Worm (Caenorhabditis elegans) whole organism, L4 larva: ENCODE measurements around the gene irg-2.

Experiments used
- Y5F2A.4 ChIP-seq: fragments of 200-800 bp; sonication (Bioruptor generic); optimal IDR thresholded peaks from 2 replicates; lab custom pipeline; 2018; ENCODE audit warnings: mild to moderate bottlenecking, missing genetic modification characterization, missing compliant biosample characterization
- ceh-20 ChIP-seq: fragments of 200-800 bp; sonication (Bioruptor generic); IDR thresholded peaks from 2 replicates; pipeline ENCODE4 v1.3.6; 2022; ENCODE audit warnings: missing genetic modification reagents, missing genetic modification characterization, missing compliant biosample characterization
- ceh-82 ChIP-seq: sonication (generic microtip); optimal IDR thresholded peaks from 2 replicates; lab custom pipeline; 2017; ENCODE audit warnings: missing biosample characterization, missing genetic modification characterization
- ces-1 ChIP-seq: fragments of 150-350 bp; sonication (generic microtip); optimal IDR thresholded peaks from 4 replicates; lab custom pipeline; 2014; ENCODE audit warnings: missing biosample characterization, missing genetic modification reagents, missing genetic modification characterization
- fos-1 ChIP-seq: fragments of 150-350 bp; optimal IDR thresholded peaks from 2 replicates; lab custom pipeline; 2014; ENCODE audit warnings: missing biosample characterization, missing genetic modification characterization
- mdt-29 ChIP-seq: fragments of 200-800 bp; sonication (Bioruptor generic); IDR thresholded peaks from 2 replicates; pipeline ENCODE4 v1.3.6; 2022; ENCODE audit warnings: missing genetic modification reagents, missing genetic modification characterization, missing compliant biosample characterization
- nhr-10 ChIP-seq: fragments of 150-350 bp; optimal IDR thresholded peaks from 2 replicates; lab custom pipeline; 2014; ENCODE audit warnings: missing biosample characterization, missing genetic modification characterization
- nhr-28 ChIP-seq: fragments of 150-350 bp; optimal IDR thresholded peaks from 2 replicates; lab custom pipeline; 2014; ENCODE audit warnings: missing biosample characterization, missing genetic modification characterization
- saeg-2 ChIP-seq: fragments of 200-800 bp; sonication (Bioruptor generic); IDR thresholded peaks from 2 replicates; pipeline ENCODE4 v1.3.6; 2022; ENCODE audit warnings: missing genetic modification reagents, missing genetic modification characterization, missing compliant biosample characterization

ce11 chrV:4004577-4004976, 37.4 kb upstream of the irg-2 start:
- no peak for TF ChIP-seq ceh-82 (tag; lab: Kevin White, UChicago)
- no peak for TF ChIP-seq nhr-28 (tag; lab: Kevin White, UChicago)
- TF ChIP-seq ces-1 (GFP tag; lab: Kevin White, UChicago), result no peak
- no peak for TF ChIP-seq fos-1 (tag; lab: Kevin White, UChicago)
- TF ChIP-seq mdt-29 (GFP tag; lab: Robert Waterston, UW), result no peak
- TF ChIP-seq saeg-2 (GFP tag; lab: Robert Waterston, UW), result no peak
- no peak for TF ChIP-seq Y5F2A.4
- TF ChIP-seq ceh-20 (GFP tag; lab: Robert Waterston, UW), result no peak
- no peak for TF ChIP-seq nhr-10 (tag; lab: Kevin White, UChicago)
